Worm (Caenorhabditis elegans) whole organism, early embryonic: Measurements from ENCODE around the gene tbc-12.

ENCODE experiments used
- B0310.2 ChIP-seq: sonication (generic microtip); optimal IDR thresholded peaks from 2 replicates; lab custom pipeline; 2016; ENCODE audit warnings: mild to moderate bottlenecking, missing genetic modification characterization, missing compliant biosample characterization
- aly-1 ChIP-seq: sonication (generic microtip); optimal IDR thresholded peaks from 2 replicates; lab custom pipeline; 2016; ENCODE audit warnings: missing genetic modification characterization, missing compliant biosample characterization
- ama-1 ChIP-seq: fragments of 150-350 bp; optimal IDR thresholded peaks from 2 replicates; lab custom pipeline; 2014
- ceh-13 ChIP-seq: fragments of 200-800 bp; sonication (Bioruptor generic); optimal IDR thresholded peaks from 2 replicates; lab custom pipeline; 2018; ENCODE audit warnings: mild to moderate bottlenecking, missing genetic modification characterization, missing compliant biosample characterization
- flt-1 ChIP-seq: fragments of 200-800 bp; sonication (Bioruptor generic); IDR thresholded peaks from 2 replicates; pipeline ENCODE4 v1.3.6; 2022; ENCODE audit warnings: missing genetic modification characterization, missing compliant biosample characterization
- hmbx-1 ChIP-seq: sonication (generic microtip); optimal IDR thresholded peaks from 2 replicates; lab custom pipeline; 2016; ENCODE audit warnings: mild to moderate bottlenecking, missing genetic modification characterization, missing compliant biosample characterization
- hmg-4 ChIP-seq: fragments of 200-800 bp; sonication (Bioruptor generic); optimal IDR thresholded peaks from 2 replicates; lab custom pipeline; 2018; ENCODE audit warnings: mild to moderate bottlenecking, missing genetic modification characterization, missing compliant biosample characterization
- scrt-1 ChIP-seq: fragments of 200-800 bp; sonication (Bioruptor generic); IDR thresholded peaks from 2 replicates; pipeline ENCODE4 v1.3.6; 2022; ENCODE audit warnings: missing genetic modification characterization, missing compliant biosample characterization
- sea-1 ChIP-seq: fragments of 200-800 bp; sonication (Bioruptor generic); conservative IDR thresholded peaks from 2 replicates; pipeline ENCODE4 v1.3.6; 2022; ENCODE audit warnings: missing genetic modification characterization, missing compliant biosample characterization
- tra-4 ChIP-seq: sonication (generic microtip); optimal IDR thresholded peaks from 2 replicates; lab custom pipeline; 2017; ENCODE audit warnings: missing genetic modification characterization, missing compliant biosample characterization

DNA sequence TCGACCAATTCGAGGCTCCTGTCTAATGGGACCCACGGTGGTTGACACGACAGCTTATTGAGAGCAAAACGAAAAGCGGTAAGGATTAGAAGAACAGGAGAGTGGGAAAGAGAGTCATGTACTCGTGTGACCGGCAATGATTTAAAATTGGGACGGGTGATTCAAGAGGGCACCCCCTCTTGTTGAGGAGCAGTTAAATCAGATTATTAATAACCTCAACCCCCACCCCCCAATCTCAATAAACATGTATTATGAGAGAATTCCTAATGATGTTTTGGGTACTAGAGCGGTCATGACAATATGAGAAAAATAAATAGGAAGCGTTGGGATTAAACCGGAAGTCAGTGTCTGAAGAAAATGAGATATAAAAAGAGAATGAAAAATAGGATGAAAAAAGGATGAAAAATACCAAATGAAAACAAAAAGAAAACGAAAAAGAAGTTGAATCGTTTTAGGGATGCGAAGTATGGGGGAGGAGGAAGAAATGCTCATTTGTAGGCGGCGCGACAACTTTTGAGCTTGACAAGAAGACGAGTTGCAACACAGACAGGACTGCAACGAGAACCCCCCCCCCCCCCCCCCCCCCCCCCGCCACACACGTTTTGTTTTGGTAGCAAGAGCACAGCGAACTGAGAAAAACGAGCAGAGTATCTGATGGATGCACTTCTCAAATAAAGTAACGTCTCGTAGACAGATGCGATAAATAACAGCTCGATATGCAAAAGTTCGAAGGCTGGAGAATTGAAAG is 15.1 kb downstream of the tbc-12 start:
- no peak for TF ChIP-seq tra-4 (tag; lab: Kevin White, UChicago)
- no peak for TF ChIP-seq hmbx-1 (tag; lab: Kevin White, UChicago)
- no peak for TF ChIP-seq sea-1 (GFP tag; lab: Robert Waterston, UW)
- TF ChIP-seq ama-1 (lab: Kevin White, UChicago) = no peak
- no peak for TF ChIP-seq flt-1 (GFP tag; lab: Robert Waterston, UW)
- TF ChIP-seq hmg-4 (GFP tag; lab: Kevin White, UChicago) = no peak
- TF ChIP-seq scrt-1 (GFP tag; lab: Robert Waterston, UW) = no peak
- no peak for TF ChIP-seq B0310.2
- TF ChIP-seq aly-1 (tag; lab: Kevin White, UChicago) = no peak
- TF ChIP-seq ceh-13 (GFP tag; lab: Kevin White, UChicago) = no peak
